Fruit fly (Drosophila melanogaster) whole organism, embryonic: ENCODE results near the gene mnd.
A peak's percentile ranks its signal among the peaks of the same experiment; 100 is the strongest.

Experiments
- Antp ChIP-seq: fragments of 200-800 bp; sonication (Bioruptor generic); optimal IDR thresholded peaks from 3 replicates; lab custom pipeline; 2016; ENCODE audit warnings: missing biosample characterization, missing genetic modification characterization
- Atf3 ChIP-seq: fragments of 200-800 bp; sonication (Bioruptor generic); optimal IDR thresholded peaks from 3 replicates; lab custom pipeline; 2016; ENCODE audit warnings: missing biosample characterization, missing genetic modification characterization
- Atf6 ChIP-seq: fragments of 200-800 bp; sonication (Bioruptor generic); IDR thresholded peaks from 2 replicates; pipeline ENCODE4 v1.3.6; 2022; ENCODE audit warnings: missing biosample characterization, missing genetic modification characterization
- Awh ChIP-seq: fragments of 200-800 bp; sonication (Bioruptor generic); IDR thresholded peaks from 2 replicates; pipeline ENCODE4, ENCODE4 v1.3.6; 2022; ENCODE audit warnings: missing biosample characterization, missing genetic modification characterization
- CG10565 ChIP-seq: fragments of 200-800 bp; sonication (Bioruptor generic); optimal IDR thresholded peaks from 3 replicates; lab custom pipeline; 2016; ENCODE audit warnings: missing biosample characterization, mild to moderate bottlenecking, missing genetic modification characterization
- CG12391 ChIP-seq: fragments of 200-800 bp; sonication (Bioruptor generic); optimal IDR thresholded peaks from 3 replicates; lab custom pipeline; 2018; ENCODE audit warnings: missing biosample characterization, mild to moderate bottlenecking, missing genetic modification characterization, moderate library complexity
- CG12744 ChIP-seq: fragments of 200-800 bp; sonication (Bioruptor generic); optimal IDR thresholded peaks from 2 replicates; lab custom pipeline; 2016; ENCODE audit warnings: missing biosample characterization, missing genetic modification characterization
- CG12769 ChIP-seq: fragments of 200-800 bp; sonication (Bioruptor generic); optimal IDR thresholded peaks from 2 replicates; lab custom pipeline; 2019; ENCODE audit warnings: missing biosample characterization, mild to moderate bottlenecking, missing genetic modification characterization, moderate library complexity
- CG14441 ChIP-seq: fragments of 200-800 bp; sonication (Bioruptor generic); IDR thresholded peaks from 2 replicates; pipeline ENCODE4 v1.3.6; 2022; ENCODE audit warnings: missing biosample characterization, missing genetic modification characterization
- CG17568 ChIP-seq: fragments of 200-800 bp; sonication (Bioruptor generic); optimal IDR thresholded peaks from 2 replicates; lab custom pipeline; 2018; ENCODE audit warnings: missing biosample characterization, mild to moderate bottlenecking, missing genetic modification characterization, moderate library complexity
- CG17802 ChIP-seq: fragments of 200-800 bp; sonication (Bioruptor generic); optimal IDR thresholded peaks from 2 replicates; lab custom pipeline; 2018; ENCODE audit warnings: missing biosample characterization, mild to moderate bottlenecking, missing genetic modification characterization, moderate library complexity
- CG2129 ChIP-seq: fragments of 200-800 bp; sonication (Bioruptor generic); IDR thresholded peaks from 2 replicates; pipeline ENCODE4 v1.3.6; 2022; ENCODE audit warnings: missing biosample characterization, missing genetic modification characterization; ENCODE audit not compliant: partially characterized antibody
- CG2199 ChIP-seq: fragments of 200-800 bp; sonication (Bioruptor generic); IDR thresholded peaks from 3 replicates; pipeline ENCODE4 v1.3.6; 2022; ENCODE audit warnings: missing biosample characterization, missing genetic modification characterization
- CG32767 ChIP-seq: fragments of 200-800 bp; sonication (Bioruptor generic); IDR thresholded peaks from 2 replicates; pipeline ENCODE4 v1.3.6; 2022; ENCODE audit warnings: missing biosample characterization, missing genetic modification characterization
- CG33213 ChIP-seq: fragments of 200-800 bp; sonication (Bioruptor generic); optimal IDR thresholded peaks from 3 replicates; lab custom pipeline; 2016; ENCODE audit warnings: missing biosample characterization, missing genetic modification characterization
- CG3726 ChIP-seq: fragments of 200-800 bp; sonication (Bioruptor generic); IDR thresholded peaks from 3 replicates; pipeline ENCODE4, ENCODE4 v1.3.6; 2022; ENCODE audit warnings: missing biosample characterization, missing genetic modification characterization
- CG6175 ChIP-seq: fragments of 200-800 bp; sonication (Bioruptor generic); IDR thresholded peaks from 3 replicates; pipeline ENCODE4 v1.3.6; 2022; ENCODE audit warnings: missing biosample characterization, missing genetic modification characterization
- CG6272 ChIP-seq: fragments of 200-800 bp; sonication (Bioruptor generic); IDR thresholded peaks from 2 replicates; pipeline ENCODE4 v1.3.6; 2022; ENCODE audit warnings: missing biosample characterization, missing genetic modification characterization
- CG7786 ChIP-seq: fragments of 200-800 bp; sonication (Bioruptor generic); optimal IDR thresholded peaks from 2 replicates; lab custom pipeline; 2016; ENCODE audit warnings: missing biosample characterization, missing genetic modification characterization
- CG7963 ChIP-seq: fragments of 200-800 bp; sonication (Bioruptor generic); IDR thresholded peaks from 3 replicates; pipeline ENCODE4 v1.3.6; 2022; ENCODE audit warnings: missing biosample characterization, missing genetic modification characterization; ENCODE audit not compliant: partially characterized antibody
- CG8359 ChIP-seq: fragments of 200-800 bp; sonication (Bioruptor generic); optimal IDR thresholded peaks from 2 replicates; lab custom pipeline; 2017; ENCODE audit warnings: missing biosample characterization, mild to moderate bottlenecking, missing genetic modification characterization, borderline replicate concordance
- CG8478 ChIP-seq: fragments of >200 bp; optimal IDR thresholded peaks from 2 replicates; lab custom pipeline; 2018
- CG9727 ChIP-seq: fragments of 200-800 bp; sonication (Bioruptor generic); optimal IDR thresholded peaks from 3 replicates; lab custom pipeline; 2017; ENCODE audit warnings: missing biosample characterization, mild to moderate bottlenecking, missing genetic modification characterization
- CG9876 ChIP-seq: fragments of 200-800 bp; sonication (Bioruptor generic); optimal IDR thresholded peaks from 2 replicates; lab custom pipeline; 2016; ENCODE audit warnings: missing biosample characterization, missing genetic modification characterization
- Dll ChIP-seq: fragments of 200-800 bp; sonication (Bioruptor generic); IDR thresholded peaks from 4 replicates; pipeline ENCODE4 v1.3.6; 2022; ENCODE audit warnings: missing biosample characterization, missing genetic modification characterization; ENCODE audit not compliant: partially characterized antibody
- E2f1 ChIP-seq: fragments of 200-800 bp; sonication (Bioruptor generic); IDR thresholded peaks from 2 replicates; pipeline ENCODE4 v1.3.6; 2022; ENCODE audit warnings: missing biosample characterization, missing genetic modification characterization
- Elba2 ChIP-seq: fragments of 200-800 bp; sonication (Bioruptor generic); optimal IDR thresholded peaks from 3 replicates; lab custom pipeline; 2016; ENCODE audit warnings: missing biosample characterization, missing genetic modification characterization
- Fer3 ChIP-seq: fragments of 200-800 bp; sonication (Bioruptor generic); optimal IDR thresholded peaks from 2 replicates; lab custom pipeline; 2018; ENCODE audit warnings: missing biosample characterization, mild to moderate bottlenecking, missing genetic modification characterization, moderate library complexity
- H2.0 ChIP-seq: fragments of 200-800 bp; sonication (Bioruptor generic); IDR thresholded peaks from 2 replicates; pipeline ENCODE4 v1.3.6; 2022; ENCODE audit warnings: missing biosample characterization, missing genetic modification characterization
- HLH4C ChIP-seq: fragments of 200-800 bp; sonication (Bioruptor generic); IDR thresholded peaks from 3 replicates; pipeline ENCODE4 v1.3.6; 2022; ENCODE audit warnings: missing biosample characterization, missing genetic modification characterization; ENCODE audit not compliant: partially characterized antibody
- Hr39 ChIP-seq: fragments of >200 bp; optimal IDR thresholded peaks from 2 replicates; lab custom pipeline; 2017
- Myb ChIP-seq: fragments of 200-800 bp; sonication (Bioruptor generic); optimal IDR thresholded peaks from 2 replicates; lab custom pipeline; 2016; ENCODE audit warnings: missing biosample characterization, missing genetic modification characterization
- NC2β ChIP-seq: fragments of 200-800 bp; sonication (Bioruptor generic); optimal IDR thresholded peaks from 2 replicates; lab custom pipeline; 2016; ENCODE audit warnings: missing biosample characterization, missing genetic modification characterization
- Nf-YC ChIP-seq: fragments of 200-800 bp; optimal IDR thresholded peaks from 3 replicates; lab custom pipeline; 2019; ENCODE audit warnings: missing biosample characterization, mild to moderate bottlenecking, missing genetic modification characterization, moderate library complexity
- Oaz ChIP-seq: fragments of 200-800 bp; sonication (Bioruptor generic); IDR thresholded peaks from 2 replicates; pipeline ENCODE4 v1.3.6; 2022; ENCODE audit warnings: missing biosample characterization, missing genetic modification characterization
- Taf1 ChIP-seq: fragments of 200-800 bp; sonication (Bioruptor generic); IDR thresholded peaks from 2 replicates; pipeline ENCODE4 v1.3.6; 2022; ENCODE audit warnings: missing biosample characterization, missing genetic modification characterization
- cato ChIP-seq: fragments of 200-800 bp; sonication (Bioruptor generic); optimal IDR thresholded peaks from 2 replicates; lab custom pipeline; 2016; ENCODE audit warnings: missing biosample characterization, missing genetic modification characterization, borderline replicate concordance
- caup ChIP-seq: fragments of 200-800 bp; sonication (Bioruptor generic); optimal IDR thresholded peaks from 3 replicates; lab custom pipeline; 2017; ENCODE audit warnings: missing biosample characterization, mild to moderate bottlenecking, missing genetic modification characterization, moderate library complexity; ENCODE audit not compliant: severe bottlenecking
- da ChIP-seq: fragments of 200-800 bp; sonication (Bioruptor generic); optimal IDR thresholded peaks from 2 replicates; lab custom pipeline; 2016; ENCODE audit warnings: missing biosample characterization, missing genetic modification characterization
- dimm ChIP-seq: fragments of 200-800 bp; sonication (Bioruptor generic); IDR thresholded peaks from 2 replicates; pipeline ENCODE4 v1.3.6; 2022; ENCODE audit warnings: missing biosample characterization, missing genetic modification characterization
- ems ChIP-seq: fragments of 200-800 bp; sonication (Bioruptor generic); optimal IDR thresholded peaks from 3 replicates; lab custom pipeline; 2016; ENCODE audit warnings: missing biosample characterization, missing genetic modification characterization
- eve ChIP-seq, 2 experiments: fragments of >200 bp; optimal IDR thresholded peaks; 2 replicates each; lab custom pipeline; 2017; ENCODE audit warnings: missing biosample characterization in 2 of 2, missing genetic modification characterization in 2 of 2
- grau ChIP-seq: fragments of 200-800 bp; optimal IDR thresholded peaks from 3 replicates; lab custom pipeline; 2019; ENCODE audit warnings: missing biosample characterization, mild to moderate bottlenecking, missing genetic modification characterization, moderate library complexity
- gsb ChIP-seq: fragments of 200-800 bp; sonication (Bioruptor generic); IDR thresholded peaks from 2 replicates; pipeline ENCODE4 v1.3.6; 2022; ENCODE audit warnings: missing biosample characterization, missing genetic modification characterization
- her ChIP-seq: fragments of 200-800 bp; sonication (Bioruptor generic); optimal IDR thresholded peaks from 2 replicates; lab custom pipeline; 2016; ENCODE audit warnings: missing biosample characterization, missing genetic modification characterization
- jigr1 ChIP-seq: fragments of 200-800 bp; sonication (Bioruptor generic); IDR thresholded peaks from 3 replicates; pipeline ENCODE4 v1.3.6; 2022; ENCODE audit warnings: missing biosample characterization, missing genetic modification characterization
- kay ChIP-seq: fragments of 200-800 bp; sonication (Bioruptor generic); optimal IDR thresholded peaks from 2 replicates; lab custom pipeline; 2016; ENCODE audit warnings: missing biosample characterization, missing genetic modification characterization
- luna ChIP-seq: fragments of 200-800 bp; sonication (Bioruptor generic); optimal IDR thresholded peaks from 2 replicates; lab custom pipeline; 2016; ENCODE audit warnings: missing biosample characterization, missing genetic modification characterization
- sr ChIP-seq: fragments of 200-800 bp; sonication (Bioruptor generic); IDR thresholded peaks from 3 replicates; pipeline ENCODE4 v1.3.6; 2022; ENCODE audit warnings: missing biosample characterization, missing genetic modification characterization
- tap ChIP-seq: fragments of 200-800 bp; optimal IDR thresholded peaks from 3 replicates; lab custom pipeline; 2019; ENCODE audit warnings: missing biosample characterization, mild to moderate bottlenecking, missing genetic modification characterization, moderate library complexity
- tin ChIP-seq: fragments of 200-800 bp; sonication (Bioruptor generic); optimal IDR thresholded peaks from 3 replicates; lab custom pipeline; 2016; ENCODE audit warnings: missing biosample characterization, missing genetic modification characterization
- zf30C ChIP-seq: fragments of 200-800 bp; sonication (Bioruptor generic); optimal IDR thresholded peaks from 3 replicates; lab custom pipeline; 2018; ENCODE audit warnings: missing biosample characterization, mild to moderate bottlenecking, missing genetic modification characterization

mnd gene

DNA sequence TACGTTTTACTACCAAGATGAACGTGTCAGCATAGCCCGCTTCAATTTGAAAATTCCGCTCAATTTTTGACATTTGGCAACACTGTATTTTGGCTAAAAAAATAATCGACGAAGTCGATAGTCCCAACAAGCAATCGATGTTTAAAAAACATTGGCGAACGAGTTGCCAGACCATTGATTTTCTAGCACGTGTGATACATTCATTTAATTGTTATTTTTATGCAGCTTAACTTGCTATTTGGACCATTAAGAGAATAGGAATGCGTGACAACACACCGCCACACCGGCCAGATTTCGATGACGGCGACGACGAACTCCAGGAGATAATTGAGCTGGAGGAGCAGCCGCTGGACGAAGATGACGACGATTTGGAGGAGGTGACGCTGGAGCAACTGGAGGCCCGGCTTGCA, 2.2 kb upstream of the mnd start, which contains the start of gene CG5114 (continued):
- TF ChIP-seq CG6175 (GFP tag; lab: Robert Waterston, UW) (no peak), CG7963 (peak; percentile 82), HLH4C (GFP tag; lab: Robert Waterston, UW) (peak; percentile 77; the same call in 2 of the 3 replicates), Taf1 (GFP tag; lab: Robert Waterston, UW) (no peak), dimm (no peak), CG6272 (GFP tag; lab: Robert Waterston, UW) (no peak), caup (GFP tag; lab: Kevin White, UChicago) (peak; percentile 37), CG10565 (GFP tag; lab: Kevin White, UChicago) (no peak), her (GFP tag; lab: Kevin White, UChicago) (peak; percentile 60), Dll (GFP tag; lab: Robert Waterston, UW) (peak; percentile 93), Myb (GFP tag; lab: Kevin White, UChicago) (peak; percentile 67), jigr1 (no peak), cato (GFP tag; lab: Kevin White, UChicago) (no peak), E2f1 (GFP tag; lab: Robert Waterston, UW) (no peak), da (GFP tag; lab: Kevin White, UChicago) (no peak), CG7786 (peak; percentile 35), Fer3 (tag; lab: Kevin White, UChicago) (peak; percentile 42), tin (peak; percentile 3), CG33213 (GFP tag; lab: Kevin White, UChicago) (peak; percentile 53), Elba2 (GFP tag; lab: Kevin White, UChicago) (peak; percentile 16), tap (tag; lab: Kevin White, UChicago) (no peak), CG12391 (peak; percentile 62), eve (GFP tag; optimal IDR thresholded peaks at IDR 0.05; lab: Kevin White, UChicago) (no peak), CG17568 (GFP tag; lab: Kevin White, UChicago) (no peak), NC2β (GFP tag; lab: Kevin White, UChicago) (peak; percentile 47), CG9876 (GFP tag; lab: Kevin White, UChicago) (no peak), CG17802 (no peak), Atf3 (no peak), Hr39 (lab: Kevin White, UChicago) (no peak), zf30C (GFP tag; lab: Kevin White, UChicago) (peak; percentile 24), CG12769 (peak; percentile 65), CG14441 (peak; percentile 38; the same call in 1 of the 2 replicates), gsb (no peak), Antp (peak; percentile 26), Nf-YC (tag; lab: Kevin White, UChicago) (peak; percentile 37), CG12744 (peak; percentile 3), Oaz (GFP tag; lab: Robert Waterston, UW) (no peak), Atf6 (0 out of 2 replicates have a peak, but pooled peaks have one; percentile 26), CG8478 (lab: Kevin White, UChicago) (no peak), CG2129 (GFP tag; lab: Robert Waterston, UW) (peak; percentile 81), Awh (GFP tag; lab: Robert Waterston, UW) (no peak), CG2199 (GFP tag; lab: Robert Waterston, UW) (0 out of 3 replicates have a peak, but pooled peaks have one; percentile 15), CG9727 (GFP tag; lab: Kevin White, UChicago) (no peak), kay (peak; percentile 54), CG3726 (GFP tag; lab: Robert Waterston, UW) (no peak), CG32767 (no peak), luna (GFP tag; lab: Kevin White, UChicago) (peak; percentile 1), CG8359 (GFP tag; lab: Kevin White, UChicago) (no peak), ems (GFP tag; lab: Kevin White, UChicago) (peak; percentile 24), H2.0 (GFP tag; lab: Robert Waterston, UW) (peak; percentile 55; the same call in 1 of the 2 replicates), sr (GFP tag; lab: Robert Waterston, UW) (no peak), grau (tag; lab: Kevin White, UChicago) (peak; percentile 55)
